Worm (Caenorhabditis elegans) whole organism, L3 larva: ENCODE data around the gene btb-7.

Source experiments
- ceh-82 ChIP-seq: fragments of 150-350 bp; optimal IDR thresholded peaks from 2 replicates; lab custom pipeline; 2014; ENCODE audit warnings: missing biosample characterization, missing genetic modification characterization
- elt-2 ChIP-seq: sonication (generic microtip); optimal IDR thresholded peaks from 2 replicates; lab custom pipeline; 2016; ENCODE audit warnings: missing genetic modification reagents, mild to moderate bottlenecking, missing genetic modification characterization, missing compliant biosample characterization
- mdl-1 ChIP-seq: fragments of 150-350 bp; optimal IDR thresholded peaks from 2 replicates; lab custom pipeline; 2014; ENCODE audit warnings: missing biosample characterization, missing genetic modification characterization

ce11 chrII:1738844-1739243 lies 25.8 kb downstream of the btb-7 start, which contains the start of the genes irld-9 and irld-33:
- no peak for TF ChIP-seq elt-2 (tag; lab: Kevin White, UChicago)
- no peak for TF ChIP-seq ceh-82 (tag; lab: Kevin White, UChicago)
- no peak for TF ChIP-seq mdl-1 (tag; lab: Kevin White, UChicago)
